Worm (Caenorhabditis elegans): ENCODE data around the gene hum-8.

The hum-8 gene

ce11 chrIV:420686-421085 lies 19.7 kb downstream of the hum-8 start:
- TF ChIP-seq unc-39 (tag; optimal IDR thresholded peaks at IDR 0.05): no peak
- TF ChIP-seq unc-62 (GFP tag; optimal IDR thresholded peaks at IDR 0.05): no peak
- TF ChIP-seq sem-2 (GFP tag; optimal IDR thresholded peaks at IDR 0.05): no peak

- TF ChIP-seq hlh-1 (tag; optimal IDR thresholded peaks at IDR 0.05) (no peak), nhr-28 (tag; optimal IDR thresholded peaks at IDR 0.05) (no peak), nhr-76 (tag; optimal IDR thresholded peaks at IDR 0.05) (no peak), ceh-43 (GFP tag; optimal IDR thresholded peaks at IDR 0.05) (no peak), mab-5 (tag; optimal IDR thresholded peaks at IDR 0.05) (no peak), snpc-4 (tag; optimal IDR thresholded peaks at IDR 0.05) (no peak), mep-1 (tag; optimal IDR thresholded peaks at IDR 0.05) (no peak), ztf-11 (tag; optimal IDR thresholded peaks at IDR 0.05) (no peak), unc-39 (tag; optimal IDR thresholded peaks at IDR 0.05) (no peak), ceh-83 (GFP tag; optimal IDR thresholded peaks at IDR 0.05) (no peak)
These were observed 20.7 kb downstream of the hum-8 start, which contains the start of gene eri-1 for ce11 chrIV:419674-420073. Gene eri-1, minus strand, starts transcription at chrIV:419958.

ce11 chrIV:410420-410891 lies 29.9 kb downstream of the hum-8 start, which contains the start of gene T07A9.12:
Gene T07A9.12, plus strand, starts transcription at chrIV:410867.
- TF ChIP-seq hlh-1 (tag; optimal IDR thresholded peaks at IDR 0.05) (no peak), bed-3 (GFP tag; optimal IDR thresholded peaks at IDR 0.05) (no peak), M03D4.4 (tag; optimal IDR thresholded peaks at IDR 0.05) (peak; percentile 28), unc-62 (GFP tag; optimal IDR thresholded peaks at IDR 0.05) (peak; percentile 54), unc-39 (tag; optimal IDR thresholded peaks at IDR 0.05) (no peak), mab-5 (tag; optimal IDR thresholded peaks at IDR 0.05) (no peak), nhr-76 (tag; optimal IDR thresholded peaks at IDR 0.05) (no peak), nhr-2 (tag; optimal IDR thresholded peaks at IDR 0.05) (peak; percentile 41), ces-1 (GFP tag; optimal IDR thresholded peaks at IDR 0.05) (peak; percentile 43), flh-1 (GFP tag; optimal IDR thresholded peaks at IDR 0.05) (no peak), zip-8 (tag; optimal IDR thresholded peaks at IDR 0.05) (peak; percentile 26), ceh-39 (tag; optimal IDR thresholded peaks at IDR 0.05) (no peak), nhr-237 (tag; optimal IDR thresholded peaks at IDR 0.05) (peak; percentile 63), snpc-4 (tag; optimal IDR thresholded peaks at IDR 0.05) (no peak), lsy-2 (tag; optimal IDR thresholded peaks at IDR 0.05) (peak; percentile 34), sptf-1 (tag; optimal IDR thresholded peaks at IDR 0.05) (peak; percentile 63), blmp-1 (tag; optimal IDR thresholded peaks at IDR 0.05) (no peak), pha-4 (tag; optimal IDR thresholded peaks at IDR 0.05) (peak; percentile 74), cnd-1 (tag; optimal IDR thresholded peaks at IDR 0.05) (no peak), ham-2 (GFP tag; optimal IDR thresholded peaks at IDR 0.05) (peak; percentile 84), lin-13 (tag; optimal IDR thresholded peaks at IDR 0.05) (no peak), unc-120 (tag; optimal IDR thresholded peaks at IDR 0.05; ENCODE audit: poor library complexity, severe bottlenecking) (peak; percentile 71), elt-1 (tag; optimal IDR thresholded peaks at IDR 0.05; ENCODE audit: borderline replicate concordance, insufficient read depth) (no peak), mls-2 (tag; optimal IDR thresholded peaks at IDR 0.05) (peak; percentile 9), nhr-28 (tag; optimal IDR thresholded peaks at IDR 0.05) (no peak), elt-3 (tag; optimal IDR thresholded peaks at IDR 0.05) (no peak), lin-32 (GFP tag; optimal IDR thresholded peaks at IDR 0.05) (no peak), drap-1 (GFP tag; optimal IDR thresholded peaks at IDR 0.05) (no peak), mep-1 (tag; optimal IDR thresholded peaks at IDR 0.05) (peak; percentile 46), ceh-43 (GFP tag; optimal IDR thresholded peaks at IDR 0.05) (no peak), nhr-12 (tag; optimal IDR thresholded peaks at IDR 0.05) (no peak), tbx-8 (GFP tag; optimal IDR thresholded peaks at IDR 0.05) (no peak), sem-2 (GFP tag; optimal IDR thresholded peaks at IDR 0.05) (no peak), ztf-11 (tag; optimal IDR thresholded peaks at IDR 0.05) (no peak), ceh-83 (GFP tag; optimal IDR thresholded peaks at IDR 0.05) (no peak)

ce11 chrIV:409935-410334 lies 30.4 kb downstream of the hum-8 start, which contains the start of gene kgb-1:
Gene kgb-1, minus strand, starts transcription at chrIV:410035.
- TF ChIP-seq nhr-12 (tag; optimal IDR thresholded peaks at IDR 0.05): no peak
